Fruit fly (Drosophila melanogaster): Measurements from ENCODE around the gene tin.

Gene tin

DNA sequence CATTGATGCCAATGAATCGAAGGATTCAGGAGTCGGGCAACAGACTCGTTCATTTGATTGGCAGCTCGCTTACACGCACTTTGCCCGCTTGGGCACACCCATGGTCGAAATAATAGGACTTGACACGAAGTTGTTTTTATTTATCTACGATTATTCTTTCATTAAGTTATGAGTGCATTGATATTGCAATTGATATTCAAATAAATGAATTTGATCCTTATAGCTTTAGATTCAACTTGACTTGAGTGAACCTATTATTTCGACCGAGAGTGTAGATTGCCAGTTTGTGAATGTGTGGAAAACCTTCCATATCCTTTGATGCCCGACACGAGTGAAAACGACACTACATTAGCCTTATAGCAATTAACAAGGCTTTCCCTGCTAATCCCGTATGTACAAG, 48.2 kb upstream of the tin start (continued):
- TF ChIP-seq CG12155 (GFP tag; optimal IDR thresholded peaks at IDR 0.05) = peak; percentile 48
- TF ChIP-seq az2 (GFP tag; optimal IDR thresholded peaks at IDR 0.05) = peak; percentile 47
- no peak for TF ChIP-seq ro (GFP tag; IDR thresholded peaks at IDR 0.05)
- no peak; the same call in 1 of the 2 replicates for TF ChIP-seq CG32532 (GFP tag; IDR thresholded peaks at IDR 0.05)
- TF ChIP-seq CG10267 (tag; optimal IDR thresholded peaks at IDR 0.05) = peak; percentile 8
- no peak for TF ChIP-seq nerfin-2 (GFP tag; IDR thresholded peaks at IDR 0.05; ENCODE audit: partially characterized antibody)
- TF ChIP-seq CG1602 (GFP tag; optimal IDR thresholded peaks at IDR 0.05) = peak; percentile 46
- peak; percentile 4 for TF ChIP-seq wek (GFP tag; optimal IDR thresholded peaks at IDR 0.05)
- TF ChIP-seq mam (GFP tag; optimal IDR thresholded peaks at IDR 0.05) = peak; percentile 17
- peak; percentile 48 for TF ChIP-seq Hsf (GFP tag; optimal IDR thresholded peaks at IDR 0.05)
- no peak for TF ChIP-seq CG32772 (GFP tag; IDR thresholded peaks at IDR 0.05)
- TF ChIP-seq CG18619 (GFP tag; optimal IDR thresholded peaks at IDR 0.05) = peak; percentile 42
- no peak for TF ChIP-seq CG8944 (GFP tag; optimal IDR thresholded peaks at IDR 0.05)
- TF ChIP-seq CG15601 (tag; optimal IDR thresholded peaks at IDR 0.05) = peak; percentile 52
- no peak for TF ChIP-seq CG16813 (GFP tag; IDR thresholded peaks at IDR 0.05; ENCODE audit: partially characterized antibody)
- peak; percentile 74 for TF ChIP-seq dmrt11E (tag; optimal IDR thresholded peaks at IDR 0.05)
- peak; percentile 77 for TF ChIP-seq gem (tag; optimal IDR thresholded peaks at IDR 0.05)
- TF ChIP-seq CG12071 (GFP tag; optimal IDR thresholded peaks at IDR 0.05) = peak; percentile 68
- TF ChIP-seq Opbp (GFP tag; IDR thresholded peaks at IDR 0.05; ENCODE audit: partially characterized antibody) = no peak
- TF ChIP-seq caup (GFP tag; optimal IDR thresholded peaks at IDR 0.05; ENCODE audit: severe bottlenecking) = peak; percentile 68
- 0 out of 3 replicates have a peak, but pooled peaks have one; percentile 13 for TF ChIP-seq z (GFP tag; IDR thresholded peaks at IDR 0.05)
- TF ChIP-seq CG7372 (GFP tag; IDR thresholded peaks at IDR 0.05) = no peak
- TF ChIP-seq pho (GFP tag; optimal IDR thresholded peaks at IDR 0.05) = no peak
- TF ChIP-seq CG10654 (GFP tag; optimal IDR thresholded peaks at IDR 0.05) = no peak
- peak; percentile 37 for TF ChIP-seq Sox100B (GFP tag; optimal IDR thresholded peaks at IDR 0.05)
- TF ChIP-seq CG17568 (GFP tag; optimal IDR thresholded peaks at IDR 0.05) = peak; percentile 54
- TF ChIP-seq CG14710 (tag; optimal IDR thresholded peaks at IDR 0.05) = peak; percentile 52
- no peak for TF ChIP-seq Dad (GFP tag; optimal IDR thresholded peaks at IDR 0.05)
- peak; percentile 45 for TF ChIP-seq lab (GFP tag; optimal IDR thresholded peaks at IDR 0.05)
- no peak for TF ChIP-seq da (GFP tag; optimal IDR thresholded peaks at IDR 0.05)
- TF ChIP-seq CG8089 (GFP tag; optimal IDR thresholded peaks at IDR 0.05) = peak; percentile 25
- no peak for TF ChIP-seq CG9797 (GFP tag; optimal IDR thresholded peaks at IDR 0.05)
- TF ChIP-seq corto (GFP tag; optimal IDR thresholded peaks at IDR 0.05) = no peak
- TF ChIP-seq sima (GFP tag; optimal IDR thresholded peaks at IDR 0.05) = no peak
- no peak for TF ChIP-seq sug (tag; optimal IDR thresholded peaks at IDR 0.05)
- TF ChIP-seq ken (GFP tag; IDR thresholded peaks at IDR 0.05) = peak; percentile 63; the same call in 1 of the 3 replicates
- no peak for TF ChIP-seq CG4282 (GFP tag; optimal IDR thresholded peaks at IDR 0.05)
- peak; percentile 61; the same call in 1 of the 3 replicates for TF ChIP-seq CG11695 (GFP tag; IDR thresholded peaks at IDR 0.05)
- TF ChIP-seq bigmax (GFP tag; optimal IDR thresholded peaks at IDR 0.05) = no peak
- TF ChIP-seq CG10366 (GFP tag; IDR thresholded peaks at IDR 0.05) = peak; percentile 37; the same call in 1 of the 2 replicates
- TF ChIP-seq CG11247 (GFP tag; IDR thresholded peaks at IDR 0.05) = no peak
- TF ChIP-seq CG4360 (GFP tag; IDR thresholded peaks at IDR 0.05) = no peak
- TF ChIP-seq Sry-β (GFP tag; optimal IDR thresholded peaks at IDR 0.05) = no peak
- TF ChIP-seq CG6854 (GFP tag; optimal IDR thresholded peaks at IDR 0.05) = peak; percentile 4
- no peak for TF ChIP-seq CG14441 (GFP tag; IDR thresholded peaks at IDR 0.05)
- TF ChIP-seq Abd-B (GFP tag; optimal IDR thresholded peaks at IDR 0.05) = no peak
- no peak for TF ChIP-seq vnd (GFP tag; IDR thresholded peaks at IDR 0.05; ENCODE audit: partially characterized antibody)
- peak; percentile 15 for TF ChIP-seq Spps (tag; optimal IDR thresholded peaks at IDR 0.05)
- no peak for TF ChIP-seq CG3407 (GFP tag; optimal IDR thresholded peaks at IDR 0.05)
- TF ChIP-seq pzg (GFP tag; optimal IDR thresholded peaks at IDR 0.05) = no peak
- no peak for TF ChIP-seq CG4730 (GFP tag; IDR thresholded peaks at IDR 0.05)

Measured in whole organism, embryonic.